Worm (Caenorhabditis elegans): Measurements from ENCODE around the gene dgk-4.

DNA sequence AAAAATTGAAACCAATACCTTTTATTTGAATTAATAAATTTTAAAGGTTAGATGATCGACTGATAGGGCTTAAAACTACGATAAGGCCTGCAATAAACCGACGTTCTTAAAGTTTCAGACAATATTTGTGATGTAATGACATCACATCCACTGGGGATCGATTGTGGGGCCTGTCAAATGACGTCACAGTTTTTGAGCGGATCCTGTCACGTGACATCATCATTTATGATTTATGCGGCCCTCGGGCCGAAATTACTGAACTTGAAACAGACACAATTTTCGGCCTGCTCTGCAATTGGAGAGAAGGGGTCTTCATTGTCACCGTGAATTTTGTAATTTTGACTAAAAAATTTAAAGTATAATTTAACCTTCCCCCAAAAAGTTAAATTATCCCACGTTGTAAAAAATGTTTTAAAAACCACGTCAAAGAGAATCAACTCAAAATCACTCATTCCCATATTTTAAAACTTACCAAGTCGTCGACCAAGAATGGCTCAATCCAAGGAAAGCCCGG is 23.0 kb downstream of the dgk-4 start, which contains the start of gene C49C8.1:
- no peak for TF ChIP-seq fkh-10 (GFP tag; optimal IDR thresholded peaks at IDR 0.05)
- no peak for TF ChIP-seq ama-1 (optimal IDR thresholded peaks at IDR 0.05)
- TF ChIP-seq tbx-2 (tag; optimal IDR thresholded peaks at IDR 0.05): no peak
- no peak for TF ChIP-seq pha-4 (tag; optimal IDR thresholded peaks at IDR 0.05)
- TF ChIP-seq ztf-16 (tag; optimal IDR thresholded peaks at IDR 0.05): no peak
- TF ChIP-seq F13H6.1 (tag; optimal IDR thresholded peaks at IDR 0.05): no peak
- no peak for TF ChIP-seq lin-11 (tag; optimal IDR thresholded peaks at IDR 0.05)
- no peak for TF ChIP-seq ceh-48 (tag; optimal IDR thresholded peaks at IDR 0.05)
- TF ChIP-seq C08G9.2 (tag; optimal IDR thresholded peaks at IDR 0.05): no peak
- TF ChIP-seq unc-42 (tag; optimal IDR thresholded peaks at IDR 0.05): no peak

All from whole organism, late embryonic.